Fruit fly (Drosophila melanogaster) whole organism, embryonic: ENCODE data around the gene CG13272.

ENCODE experiments used
- B-H2 ChIP-seq: fragments of 200-800 bp; sonication (Bioruptor generic); optimal IDR thresholded peaks from 2 replicates; lab custom pipeline; 2018; ENCODE audit warnings: missing biosample characterization, mild to moderate bottlenecking, missing genetic modification characterization
- Blimp-1 ChIP-seq: fragments of 200-800 bp; sonication (Bioruptor generic); optimal IDR thresholded peaks from 3 replicates; lab custom pipeline; 2018; ENCODE audit warnings: missing biosample characterization, missing genetic modification characterization, mild to moderate bottlenecking, moderate library complexity, missing genetic modification reagents
- CG10366 ChIP-seq: fragments of 200-800 bp; sonication (Bioruptor generic); IDR thresholded peaks from 2 replicates; pipeline ENCODE4 v1.3.6; 2022; ENCODE audit warnings: missing biosample characterization, missing genetic modification characterization
- CG11504 ChIP-seq: fragments of 200-800 bp; sonication (Bioruptor generic); optimal IDR thresholded peaks from 3 replicates; lab custom pipeline; 2019; ENCODE audit warnings: missing biosample characterization, mild to moderate bottlenecking, missing genetic modification characterization, moderate library complexity
- CG12155 ChIP-seq: fragments of 200-800 bp; sonication (Bioruptor generic); optimal IDR thresholded peaks from 3 replicates; lab custom pipeline; 2016; ENCODE audit warnings: missing biosample characterization, missing genetic modification characterization
- CG14441 ChIP-seq: fragments of 200-800 bp; sonication (Bioruptor generic); IDR thresholded peaks from 2 replicates; pipeline ENCODE4 v1.3.6; 2022; ENCODE audit warnings: missing biosample characterization, missing genetic modification characterization
- CG14710 ChIP-seq: fragments of 200-800 bp; sonication (Bioruptor generic); optimal IDR thresholded peaks from 3 replicates; lab custom pipeline; 2019; ENCODE audit warnings: missing biosample characterization, mild to moderate bottlenecking, missing genetic modification characterization, moderate library complexity
- CG15479 ChIP-seq: fragments of 200-800 bp; sonication (Bioruptor generic); optimal IDR thresholded peaks from 3 replicates; lab custom pipeline; 2019; ENCODE audit warnings: missing biosample characterization, mild to moderate bottlenecking, missing genetic modification characterization, moderate library complexity
- CG1603 ChIP-seq: fragments of 200-800 bp; sonication (Bioruptor generic); optimal IDR thresholded peaks from 2 replicates; lab custom pipeline; 2019; ENCODE audit warnings: missing biosample characterization, mild to moderate bottlenecking, missing genetic modification characterization, moderate library complexity
- CG1832 ChIP-seq: fragments of 200-800 bp; sonication (Bioruptor generic); optimal IDR thresholded peaks from 2 replicates; lab custom pipeline; 2017; ENCODE audit warnings: missing biosample characterization, mild to moderate bottlenecking, missing genetic modification characterization, inconsistent platforms
- CG2199 ChIP-seq: fragments of 200-800 bp; sonication (Bioruptor generic); IDR thresholded peaks from 3 replicates; pipeline ENCODE4 v1.3.6; 2022; ENCODE audit warnings: missing biosample characterization, missing genetic modification characterization
- CG30020 ChIP-seq: fragments of 200-800 bp; optimal IDR thresholded peaks from 2 replicates; lab custom pipeline; 2019; ENCODE audit warnings: missing biosample characterization, mild to moderate bottlenecking, missing genetic modification characterization, moderate library complexity
- CG3163 ChIP-seq: fragments of 200-800 bp; sonication (Bioruptor generic); optimal IDR thresholded peaks from 3 replicates; lab custom pipeline; 2016; ENCODE audit warnings: missing biosample characterization, missing genetic modification characterization
- CG4730 ChIP-seq: fragments of 200-800 bp; sonication (Bioruptor generic); IDR thresholded peaks from 2 replicates; pipeline ENCODE4 v1.3.6; 2022; ENCODE audit warnings: missing biosample characterization, missing genetic modification characterization
- CG7928 ChIP-seq: fragments of 200-800 bp; sonication (Bioruptor generic); optimal IDR thresholded peaks from 2 replicates; lab custom pipeline; 2017; ENCODE audit warnings: missing biosample characterization, mild to moderate bottlenecking, missing genetic modification characterization
- CG8290 ChIP-seq, 3 experiments: fragments of 200-800 bp; sonication (Bioruptor generic); optimal IDR thresholded peaks; 2 replicates each; lab custom pipeline; 2016 to 2019; ENCODE audit warnings: missing biosample characterization in 3 of 3, missing genetic modification characterization in 3 of 3, mild to moderate bottlenecking in 2 of 3, moderate library complexity in 1 of 3
- CG9437 ChIP-seq: fragments of 200-800 bp; sonication (Bioruptor generic); optimal IDR thresholded peaks from 2 replicates; lab custom pipeline; 2018; ENCODE audit warnings: missing biosample characterization, mild to moderate bottlenecking, missing genetic modification characterization
- CTCF ChIP-seq: fragments of 200-800 bp; sonication (Bioruptor generic); optimal IDR thresholded peaks from 2 replicates; lab custom pipeline; 2017; ENCODE audit warnings: missing biosample characterization, mild to moderate bottlenecking, missing genetic modification characterization, moderate library complexity
- CkIIα-i1 ChIP-seq: fragments of 200-800 bp; sonication (Bioruptor generic); IDR thresholded peaks from 2 replicates; pipeline ENCODE4 v1.3.6; 2022; ENCODE audit warnings: missing biosample characterization, missing genetic modification characterization
- Eip74EF ChIP-seq, 2 experiments: fragments of 200-800 bp in 1 of 2; fragments of >200 bp in 1 of 2; sonication (Bioruptor generic) in 1 of 2; optimal IDR thresholded peaks; 2 replicates each; lab custom pipeline; 2017 to 2019; ENCODE audit warnings: missing biosample characterization in 2 of 2, missing genetic modification characterization in 2 of 2, mild to moderate bottlenecking in 1 of 2, moderate library complexity in 1 of 2
- Ets65A ChIP-seq: fragments of 200-800 bp; sonication (Bioruptor generic); peaks from one replicate; lab custom pipeline; 2016; ENCODE audit warnings: missing biosample characterization, missing genetic modification characterization
- Hmx ChIP-seq: fragments of 200-800 bp; sonication (Bioruptor generic); optimal IDR thresholded peaks from 2 replicates; lab custom pipeline; 2016; ENCODE audit warnings: missing biosample characterization, missing genetic modification characterization
- MBD-R2 ChIP-seq: fragments of 200-800 bp; sonication (Bioruptor generic); IDR thresholded peaks from 2 replicates; pipeline ENCODE4 v1.3.6; 2022; ENCODE audit warnings: missing biosample characterization, missing genetic modification characterization
- MTF-1 ChIP-seq: fragments of 200-800 bp; sonication (Bioruptor generic); optimal IDR thresholded peaks from 2 replicates; lab custom pipeline; 2018; ENCODE audit warnings: missing biosample characterization, mild to moderate bottlenecking, missing genetic modification characterization, borderline replicate concordance
- Med ChIP-seq: fragments of 200-800 bp; sonication (Bioruptor generic); peaks from one replicate; lab custom pipeline; 2016; ENCODE audit warnings: missing biosample characterization, missing genetic modification characterization, mild to moderate bottlenecking, inconsistent platforms, moderate library complexity
- Meics ChIP-seq: fragments of 200-800 bp; sonication (Bioruptor generic); optimal IDR thresholded peaks from 2 replicates; lab custom pipeline; 2017; ENCODE audit warnings: missing biosample characterization, mild to moderate bottlenecking, missing genetic modification characterization
- NfI ChIP-seq: fragments of 200-800 bp; sonication (Bioruptor generic); optimal IDR thresholded peaks from 3 replicates; lab custom pipeline; 2018; ENCODE audit warnings: missing biosample characterization, mild to moderate bottlenecking, missing genetic modification characterization, moderate library complexity
- TFAM ChIP-seq: fragments of 200-800 bp; sonication (Bioruptor generic); optimal IDR thresholded peaks from 2 replicates; lab custom pipeline; 2017; ENCODE audit warnings: missing biosample characterization, missing genetic modification characterization, inconsistent platforms
- bsh ChIP-seq, 2 experiments: fragments of 200-800 bp; sonication (Bioruptor generic); optimal IDR thresholded peaks; 2 replicates each; lab custom pipeline; 2017 to 2018; ENCODE audit warnings: mild to moderate bottlenecking in 2 of 2, missing biosample characterization in 2 of 2, missing genetic modification characterization in 2 of 2, moderate library complexity in 1 of 2
- exex ChIP-seq: fragments of 200-800 bp; sonication (Bioruptor generic); optimal IDR thresholded peaks from 4 replicates; lab custom pipeline; 2018; ENCODE audit warnings: missing biosample characterization, mild to moderate bottlenecking, missing genetic modification characterization, moderate library complexity
- grn ChIP-seq: fragments of 200-800 bp; sonication (Bioruptor generic); optimal IDR thresholded peaks from 3 replicates; lab custom pipeline; 2017; ENCODE audit warnings: missing biosample characterization, missing genetic modification characterization
- hkb ChIP-seq, 2 experiments: fragments of 200-800 bp in 1 of 2; fragments of >200 bp in 1 of 2; sonication (Bioruptor generic) in 1 of 2; IDR thresholded peaks in 1 of 2; optimal IDR thresholded peaks in 1 of 2; 2 replicates each; pipeline versions ENCODE4 v1.3.6 to Lab custom; 2017 to 2022; ENCODE audit warnings: missing biosample characterization in 1 of 2, missing genetic modification characterization in 1 of 2
- klu ChIP-seq: fragments of 200-800 bp; sonication (Bioruptor generic); IDR thresholded peaks from 2 replicates; pipeline ENCODE4 v1.3.6; 2022; ENCODE audit warnings: missing biosample characterization, missing genetic modification characterization
- pb ChIP-seq: fragments of 200-800 bp; sonication (Bioruptor generic); optimal IDR thresholded peaks from 3 replicates; lab custom pipeline; 2016; ENCODE audit warnings: missing biosample characterization, missing genetic modification characterization
- phol ChIP-seq: fragments of 200-800 bp; sonication (Bioruptor generic); optimal IDR thresholded peaks from 3 replicates; lab custom pipeline; 2018; ENCODE audit warnings: missing biosample characterization, mild to moderate bottlenecking, missing genetic modification characterization, moderate library complexity
- pita ChIP-seq: fragments of 200-800 bp; sonication (Bioruptor generic); optimal IDR thresholded peaks from 2 replicates; lab custom pipeline; 2017; ENCODE audit warnings: missing biosample characterization, mild to moderate bottlenecking, missing genetic modification characterization
- prd ChIP-seq, 3 experiments: fragments of >200 bp in 2 of 3; fragments of 200-800 bp in 1 of 3; sonication (Bioruptor generic) in 1 of 3; optimal IDR thresholded peaks in 2 of 3; IDR thresholded peaks in 1 of 3; 2 replicates in 2 of 3; 3 replicates in 1 of 3; pipeline versions ENCODE4 v1.3.6 to Lab custom; 2017 to 2022; ENCODE audit warnings: missing biosample characterization in 1 of 3, missing genetic modification characterization in 1 of 3
- pum ChIP-seq: fragments of 200-800 bp; sonication (Bioruptor generic); optimal IDR thresholded peaks from 2 replicates; lab custom pipeline; 2016; ENCODE audit warnings: missing biosample characterization, missing genetic modification characterization
- ranshi ChIP-seq: fragments of 200-800 bp; sonication (Bioruptor generic); IDR thresholded peaks from 2 replicates; pipeline ENCODE4 v1.3.6; 2022; ENCODE audit warnings: missing biosample characterization, missing genetic modification characterization
- slou ChIP-seq: fragments of 200-800 bp; sonication (Bioruptor generic); optimal IDR thresholded peaks from 3 replicates; lab custom pipeline; 2016; ENCODE audit warnings: missing biosample characterization, missing genetic modification characterization
- tap ChIP-seq: fragments of 200-800 bp; optimal IDR thresholded peaks from 3 replicates; lab custom pipeline; 2019; ENCODE audit warnings: missing biosample characterization, mild to moderate bottlenecking, missing genetic modification characterization, moderate library complexity
- tll ChIP-seq, 2 experiments: fragments of 200-800 bp in 1 of 2; fragments of >200 bp in 1 of 2; sonication (Bioruptor generic) in 1 of 2; optimal IDR thresholded peaks; 2 replicates each; lab custom pipeline; 2017 to 2019; ENCODE audit warnings: missing biosample characterization in 2 of 2, missing genetic modification characterization in 2 of 2, mild to moderate bottlenecking in 1 of 2, moderate library complexity in 1 of 2
- toy ChIP-seq: fragments of 200-800 bp; sonication (Bioruptor generic); IDR thresholded peaks from 2 replicates; pipeline ENCODE4 v1.3.6; 2022; ENCODE audit warnings: missing biosample characterization, missing genetic modification characterization
- trem ChIP-seq: fragments of 200-800 bp; optimal IDR thresholded peaks from 3 replicates; lab custom pipeline; 2019; ENCODE audit warnings: missing biosample characterization, mild to moderate bottlenecking, missing genetic modification characterization, moderate library complexity
- twi ChIP-seq: fragments of 200-800 bp; optimal IDR thresholded peaks from 2 replicates; lab custom pipeline; 2019; ENCODE audit warnings: missing biosample characterization, mild to moderate bottlenecking, missing genetic modification characterization, moderate library complexity
- wek ChIP-seq: fragments of 200-800 bp; sonication (Bioruptor generic); optimal IDR thresholded peaks from 3 replicates; lab custom pipeline; 2018; ENCODE audit warnings: missing biosample characterization, mild to moderate bottlenecking, missing genetic modification characterization, moderate library complexity
- z ChIP-seq: fragments of 200-800 bp; sonication (Bioruptor generic); IDR thresholded peaks from 3 replicates; pipeline ENCODE4 v1.3.6; 2022; ENCODE audit warnings: missing biosample characterization, missing genetic modification characterization

CG13272 gene

DNA sequence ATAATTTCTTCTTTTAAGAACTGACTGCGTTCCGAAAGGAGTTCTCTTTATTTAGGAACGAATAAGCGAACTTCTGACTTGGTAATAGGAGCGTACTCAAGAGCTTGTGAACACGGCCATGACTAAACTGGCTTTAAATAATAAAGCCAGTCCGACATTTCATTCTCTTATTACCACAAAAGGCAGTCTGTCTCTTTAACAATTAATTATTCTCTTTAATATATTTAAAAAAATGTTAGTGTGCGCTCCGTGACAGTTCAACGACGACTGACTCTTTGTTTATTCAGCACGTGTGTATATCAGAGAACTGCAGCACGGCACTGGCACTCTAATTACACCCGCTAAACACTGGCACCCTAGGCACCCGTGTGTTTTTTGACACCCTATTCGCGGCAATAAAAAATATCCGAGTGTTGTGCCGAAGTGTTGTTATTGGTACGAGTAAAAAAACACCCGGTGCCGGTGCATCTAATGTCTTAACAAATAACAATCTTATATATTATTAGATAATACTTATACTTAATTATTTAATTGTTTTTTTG, 53.9 kb downstream of the CG13272 start, which contains the start of gene CG31809 (continued):
- TF ChIP-seq hkb (optimal IDR thresholded peaks at IDR 0.05; lab: Kevin White, UChicago), result no peak
- TF ChIP-seq hkb (GFP tag; IDR thresholded peaks at IDR 0.05; lab: Robert Waterston, UW), result peak; percentile 38; the same call in 1 of the 2 replicates
- TF ChIP-seq wek, result peak; percentile 47
- TF ChIP-seq B-H2 (GFP tag; lab: Kevin White, UChicago), result no peak
- TF ChIP-seq MTF-1 (GFP tag; lab: Kevin White, UChicago), result peak; percentile 13
- peak; percentile 18 for TF ChIP-seq exex (tag; lab: Kevin White, UChicago)
- TF ChIP-seq NfI (GFP tag; lab: Kevin White, UChicago), result no peak
- peak; percentile 23 for TF ChIP-seq Meics (GFP tag; lab: Kevin White, UChicago)
- TF ChIP-seq bsh (GFP tag; optimal IDR thresholded peaks at IDR 0.05; lab: Kevin White, UChicago), result no peak
- no peak for TF ChIP-seq CG30020

DNA sequence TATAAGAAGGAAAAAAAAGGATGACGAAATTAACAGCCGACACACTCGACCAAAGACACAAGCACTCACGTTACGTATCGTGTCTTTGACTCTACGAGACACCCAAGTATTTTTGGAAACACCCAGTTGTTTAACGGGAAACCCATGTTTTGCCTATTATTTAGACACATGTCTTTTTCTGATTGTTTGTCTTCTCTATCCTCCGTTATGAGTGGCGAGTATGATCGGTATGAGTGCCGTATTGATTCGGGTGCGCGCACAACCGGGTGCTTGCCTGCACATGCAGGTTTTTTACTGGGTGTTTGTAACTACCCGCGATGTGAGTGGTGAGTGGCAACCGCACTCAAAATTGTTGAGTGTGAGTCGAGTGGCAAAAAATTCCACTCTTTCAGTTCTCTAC, 54.4 kb downstream of the CG13272 start:
- TF ChIP-seq CG1603 (tag; lab: Kevin White, UChicago) (no peak), MBD-R2 (GFP tag; lab: Robert Waterston, UW) (no peak), ranshi (GFP tag; lab: Robert Waterston, UW) (no peak), CG2199 (GFP tag; lab: Robert Waterston, UW) (peak; percentile 98), pum (GFP tag; lab: Kevin White, UChicago) (no peak), CG8290 (GFP tag; optimal IDR thresholded peaks at IDR 0.05; lab: Kevin White, UChicago) (no peak), CG8290 (tag; optimal IDR thresholded peaks at IDR 0.05; lab: Kevin White, UChicago) (peak in 1 of 2 experiments; percentile 9), Ets65A (GFP tag; lab: Kevin White, UChicago) (peak; percentile 78), grn (no peak), twi (peak; percentile 87), CG10366 (GFP tag; lab: Robert Waterston, UW) (peak; percentile 9; the same call in 1 of the 2 replicates), prd (optimal IDR thresholded peaks at IDR 0.05; lab: Kevin White, UChicago) (no peak), prd (GFP tag; IDR thresholded peaks at IDR 0.05; lab: Robert Waterston, UW) (no peak), z (GFP tag; lab: Robert Waterston, UW) (peak; percentile 94), CG9437 (GFP tag; lab: Kevin White, UChicago) (peak; percentile 79), CG15479 (peak; percentile 4), CG14441 (GFP tag; lab: Robert Waterston, UW) (no peak), Med (peak; percentile 75), tll (GFP tag; optimal IDR thresholded peaks at IDR 0.05; lab: Kevin White, UChicago) (peak in 1 of 2 experiments; percentile 51), klu (no peak), CG4730 (GFP tag; lab: Robert Waterston, UW) (no peak), tap (no peak), CG3163 (GFP tag; lab: Kevin White, UChicago) (peak; percentile 21)

DNA sequence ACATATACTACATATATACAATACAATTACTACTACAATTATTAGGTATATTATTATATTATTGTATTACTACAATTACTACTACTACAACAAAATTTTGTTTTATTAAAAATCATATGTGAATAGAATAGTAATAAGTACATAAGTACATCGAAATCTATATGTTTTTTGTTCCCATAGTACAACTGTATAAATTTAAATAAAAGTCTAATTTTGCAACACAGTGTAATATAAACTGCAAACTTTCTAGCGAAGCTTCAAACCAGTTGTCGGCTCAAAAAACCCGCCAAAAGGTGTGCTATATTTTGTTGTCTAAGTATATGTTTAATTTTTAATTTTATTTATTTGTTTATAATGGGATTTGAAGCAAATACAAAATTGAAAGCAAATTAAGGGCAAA, 54.9 kb downstream of the CG13272 start:
- TF ChIP-seq slou (GFP tag; lab: Kevin White, UChicago), result no peak
- no peak for TF ChIP-seq toy (GFP tag; lab: Robert Waterston, UW)
- TF ChIP-seq pita (GFP tag; lab: Kevin White, UChicago), result peak; percentile 35
- no peak for TF ChIP-seq TFAM
- peak; percentile 20 for TF ChIP-seq trem (tag; lab: Kevin White, UChicago)
- no peak for TF ChIP-seq Hmx (GFP tag; lab: Kevin White, UChicago)
- TF ChIP-seq CG7928 (GFP tag; lab: Kevin White, UChicago), result no peak
- no peak for TF ChIP-seq pb (GFP tag; lab: Kevin White, UChicago)
- peak; percentile 29 for TF ChIP-seq phol
- TF ChIP-seq Blimp-1 (GFP tag; lab: Kevin White, UChicago), result peak; percentile 30
- peak; percentile 17 for TF ChIP-seq CG14710 (tag; lab: Kevin White, UChicago)
- no peak for TF ChIP-seq CG12155 (GFP tag; lab: Kevin White, UChicago)
- peak; percentile 45 for TF ChIP-seq CG11504 (tag; lab: Kevin White, UChicago)
- peak; percentile 25 for TF ChIP-seq tap
- TF ChIP-seq Eip74EF (GFP tag; optimal IDR thresholded peaks at IDR 0.05; lab: Kevin White, UChicago), result peak in 1 of 2 experiments; percentile 33
- TF ChIP-seq CG1832 (GFP tag; lab: Kevin White, UChicago), result no peak
- TF ChIP-seq CkIIα-i1 (GFP tag; lab: Robert Waterston, UW), result no peak
- peak; percentile 20 for TF ChIP-seq CTCF (GFP tag; lab: Kevin White, UChicago)
